Worm (Caenorhabditis elegans) whole organism, L1 larva: Measurements from ENCODE around the gene syd-9.

Source experiments
- C04F5.9 ChIP-seq: sonication (generic microtip); optimal IDR thresholded peaks from 2 replicates; lab custom pipeline; 2016; ENCODE audit warnings: missing genetic modification characterization, missing compliant biosample characterization
- C34B4.2 ChIP-seq: sonication (generic microtip); optimal IDR thresholded peaks from 2 replicates; lab custom pipeline; 2017; ENCODE audit warnings: mild to moderate bottlenecking, missing genetic modification characterization, missing compliant biosample characterization
- Y116A8C.19 ChIP-seq: sonication (generic microtip); optimal IDR thresholded peaks from 2 replicates; lab custom pipeline; 2016; ENCODE audit warnings: missing compliant biosample characterization, missing genetic modification characterization, borderline replicate concordance
- ama-1 ChIP-seq: fragments of 150-350 bp; optimal IDR thresholded peaks from 2 replicates; lab custom pipeline; 2014
- blmp-1 ChIP-seq: fragments of 150-350 bp; optimal IDR thresholded peaks from 2 replicates; lab custom pipeline; 2014; ENCODE audit warnings: missing biosample characterization, missing genetic modification characterization
- ceh-63 ChIP-seq: fragments of 200-800 bp; sonication (Bioruptor generic); optimal IDR thresholded peaks from 2 replicates; lab custom pipeline; 2018; ENCODE audit warnings: mild to moderate bottlenecking, missing genetic modification characterization, missing compliant biosample characterization
- ceh-8 ChIP-seq: fragments of 200-800 bp; sonication (Bioruptor generic); optimal IDR thresholded peaks from 2 replicates; lab custom pipeline; 2018; ENCODE audit warnings: mild to moderate bottlenecking, missing genetic modification characterization, moderate library complexity, missing compliant biosample characterization
- ceh-88 ChIP-seq: fragments of 200-800 bp; sonication (Bioruptor generic); IDR thresholded peaks from 2 replicates; pipeline ENCODE4 v1.3.6; 2022; ENCODE audit warnings: missing genetic modification characterization, missing compliant biosample characterization
- ces-1 ChIP-seq: fragments of 150-350 bp; optimal IDR thresholded peaks from 2 replicates; lab custom pipeline; 2014; ENCODE audit warnings: missing biosample characterization, missing genetic modification reagents, missing genetic modification characterization
- elt-2 ChIP-seq: sonication (generic microtip); optimal IDR thresholded peaks from 2 replicates; lab custom pipeline; 2016; ENCODE audit warnings: missing genetic modification characterization, mild to moderate bottlenecking, inconsistent platforms, missing compliant biosample characterization, missing genetic modification reagents
- elt-3 ChIP-seq, 6 experiments: fragments of 150-350 bp in 1 of 6; sonication (generic microtip); optimal IDR thresholded peaks; 2 replicates each; lab custom pipeline; 2017 to 2018; ENCODE audit warnings: missing biosample characterization in 6 of 6, missing genetic modification characterization in 6 of 6, inconsistent platforms in 1 of 6
- fkh-8 ChIP-seq: sonication (generic microtip); optimal IDR thresholded peaks from 2 replicates; lab custom pipeline; 2016; ENCODE audit warnings: mild to moderate bottlenecking, missing genetic modification characterization, missing compliant biosample characterization
- hlh-17 ChIP-seq: fragments of 200-800 bp; sonication (Bioruptor generic); optimal IDR thresholded peaks from 2 replicates; lab custom pipeline; 2018; ENCODE audit warnings: missing genetic modification characterization, mild to moderate bottlenecking, missing compliant biosample characterization, moderate library complexity, borderline replicate concordance
- lin-14 ChIP-seq: fragments of 200-800 bp; sonication (Bioruptor generic); optimal IDR thresholded peaks from 2 replicates; lab custom pipeline; 2018; ENCODE audit warnings: mild to moderate bottlenecking, missing genetic modification characterization, moderate library complexity, missing compliant biosample characterization
- lin-35 ChIP-seq, 2 experiments: fragments of 150-350 bp; optimal IDR thresholded peaks; 2 replicates each; lab custom pipeline; 2014; ENCODE audit warnings: missing biosample characterization in 2 of 2, missing genetic modification characterization in 2 of 2, missing genetic modification reagents in 2 of 2
- lir-3 ChIP-seq: sonication (generic microtip); optimal IDR thresholded peaks from 2 replicates; lab custom pipeline; 2016; ENCODE audit warnings: mild to moderate bottlenecking, missing genetic modification characterization, moderate library complexity, missing compliant biosample characterization; ENCODE audit not compliant: poor library complexity
- lsy-2 ChIP-seq, 2 experiments: fragments of 150-350 bp; optimal IDR thresholded peaks; 2 replicates each; lab custom pipeline; 2014; ENCODE audit warnings: missing biosample characterization in 2 of 2, missing genetic modification characterization in 2 of 2
- mep-1 ChIP-seq: fragments of 150-350 bp; optimal IDR thresholded peaks from 2 replicates; lab custom pipeline; 2014; ENCODE audit warnings: missing biosample characterization, missing genetic modification characterization
- nhr-19 ChIP-seq: fragments of 200-800 bp; sonication (Bioruptor generic); conservative IDR thresholded peaks from 2 replicates; pipeline ENCODE4 v1.3.6; 2022; ENCODE audit warnings: missing genetic modification characterization, missing compliant biosample characterization
- nhr-20 ChIP-seq: sonication (generic microtip); optimal IDR thresholded peaks from 2 replicates; lab custom pipeline; 2016; ENCODE audit warnings: mild to moderate bottlenecking, missing genetic modification characterization, missing compliant biosample characterization
- nhr-47 ChIP-seq: sonication (generic microtip); optimal IDR thresholded peaks from 2 replicates; lab custom pipeline; 2016; ENCODE audit warnings: mild to moderate bottlenecking, missing genetic modification characterization, moderate library complexity, missing compliant biosample characterization
- nhr-71 ChIP-seq: sonication (generic microtip); optimal IDR thresholded peaks from 2 replicates; lab custom pipeline; 2016; ENCODE audit warnings: mild to moderate bottlenecking, missing genetic modification characterization, moderate library complexity, missing compliant biosample characterization
- nhr-84 ChIP-seq: sonication (generic microtip); optimal IDR thresholded peaks from 2 replicates; lab custom pipeline; 2017; ENCODE audit warnings: missing biosample characterization, missing genetic modification characterization
- nhr-85 ChIP-seq: sonication (generic microtip); peaks from one replicate; lab custom pipeline; 2016; ENCODE audit warnings: missing genetic modification characterization, inconsistent platforms, missing compliant biosample characterization
- pag-3 ChIP-seq: sonication (generic microtip); optimal IDR thresholded peaks from 2 replicates; lab custom pipeline; 2017; ENCODE audit warnings: missing genetic modification characterization, mild to moderate bottlenecking, missing compliant biosample characterization, antibody characterized with exemption, borderline replicate concordance; ENCODE audit not compliant: insufficient read depth
- snpc-4 ChIP-seq: fragments of 150-350 bp; optimal IDR thresholded peaks from 2 replicates; lab custom pipeline; 2014; ENCODE audit warnings: missing biosample characterization, missing genetic modification characterization
- sox-4 ChIP-seq: sonication (generic microtip); optimal IDR thresholded peaks from 2 replicates; lab custom pipeline; 2016; ENCODE audit warnings: missing genetic modification characterization, missing compliant biosample characterization
- swsn-7 ChIP-seq: sonication (generic microtip); optimal IDR thresholded peaks from 2 replicates; lab custom pipeline; 2016; ENCODE audit warnings: missing genetic modification characterization, missing compliant biosample characterization
- unc-30 ChIP-seq: sonication (generic microtip); optimal IDR thresholded peaks from 2 replicates; lab custom pipeline; 2017; ENCODE audit warnings: missing biosample characterization, missing genetic modification characterization
- unc-62 ChIP-seq: fragments of 150-350 bp; optimal IDR thresholded peaks from 2 replicates; lab custom pipeline; 2014; ENCODE audit warnings: missing biosample characterization, missing genetic modification reagents, missing genetic modification characterization
- unc-86 ChIP-seq: sonication (generic microtip); optimal IDR thresholded peaks from 2 replicates; lab custom pipeline; 2016; ENCODE audit warnings: missing genetic modification characterization, missing compliant biosample characterization
- vab-15 ChIP-seq: sonication (generic microtip); optimal IDR thresholded peaks from 2 replicates; lab custom pipeline; 2017; ENCODE audit warnings: missing genotype, mild to moderate bottlenecking, missing genetic modification characterization, missing compliant biosample characterization
- xbp-1 ChIP-seq: sonication (generic microtip); optimal IDR thresholded peaks from 2 replicates; lab custom pipeline; 2016; ENCODE audit warnings: missing genetic modification characterization, missing compliant biosample characterization
- ztf-4 ChIP-seq: fragments of 150-350 bp; optimal IDR thresholded peaks from 2 replicates; lab custom pipeline; 2014; ENCODE audit warnings: missing biosample characterization, missing genetic modification characterization

Gene syd-9

DNA sequence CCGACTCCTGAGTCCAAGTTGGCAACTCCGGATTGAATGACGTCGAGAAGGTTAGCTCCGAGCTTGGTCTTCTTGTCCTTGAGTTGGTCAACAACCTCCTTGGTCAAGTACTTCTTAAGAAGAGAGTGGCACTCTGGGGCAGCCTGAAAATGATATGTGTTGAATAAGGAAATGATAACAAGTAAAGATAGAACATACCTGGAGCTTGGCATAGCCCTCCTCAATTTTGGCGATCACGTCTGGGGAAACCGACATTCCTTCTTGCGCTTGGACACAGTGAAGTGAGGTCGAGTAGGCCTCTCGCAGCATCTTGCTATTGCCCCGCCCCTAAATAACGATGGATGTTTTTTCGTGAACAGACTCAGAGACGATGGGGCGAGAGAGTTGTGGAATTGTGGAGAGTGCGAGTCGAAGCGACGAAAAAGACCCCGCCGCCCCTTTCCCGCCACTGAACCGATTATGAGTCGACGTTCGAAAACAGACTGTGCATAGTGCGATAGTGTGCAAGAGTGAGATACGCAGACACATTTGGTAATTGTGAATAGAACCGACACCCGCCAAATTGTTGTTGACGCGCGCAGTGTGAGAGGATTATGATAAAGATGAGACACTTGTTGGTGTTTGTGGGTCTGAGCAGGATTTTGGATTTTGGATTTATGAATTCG, 14.4 kb downstream of the syd-9 start (continued):
- TF ChIP-seq lsy-2 (tag; optimal IDR thresholded peaks at IDR 0.05; lab: Kevin White, UChicago) (peak in 1 of 2 experiments; percentile 26), nhr-20 (peak; percentile 32), xbp-1 (tag; lab: Kevin White, UChicago) (peak; percentile 18)

- TF ChIP-seq nhr-20 (peak; percentile 17), mep-1 (tag; lab: Kevin White, UChicago) (peak; percentile 1), elt-3 (tag; optimal IDR thresholded peaks at IDR 0.05; lab: Kevin White, UChicago) (no peak), blmp-1 (tag; lab: Kevin White, UChicago) (peak; percentile 43), unc-62 (GFP tag; lab: Kevin White, UChicago) (no peak), nhr-19 (GFP tag; lab: Robert Waterston, UW) (peak; percentile 12; the same call in 1 of the 2 replicates), nhr-84 (tag; lab: Kevin White, UChicago) (no peak), lin-14 (GFP tag; lab: Kevin White, UChicago) (peak; percentile 38), xbp-1 (tag; lab: Kevin White, UChicago) (peak; percentile 34), elt-2 (peak; percentile 51), vab-15 (no peak), lin-35 (GFP tag; optimal IDR thresholded peaks at IDR 0.05; lab: Kevin White, UChicago) (peak in 1 of 2 experiments; percentile 9), nhr-71 (peak; percentile 47), pag-3 (tag; lab: Kevin White, UChicago) (peak; percentile 75), hlh-17 (GFP tag; lab: Kevin White, UChicago) (no peak), C04F5.9 (tag; lab: Kevin White, UChicago) (no peak), lsy-2 (tag; optimal IDR thresholded peaks at IDR 0.05; lab: Kevin White, UChicago) (peak in 1 of 2 experiments; percentile 1), C34B4.2 (tag; lab: Kevin White, UChicago) (no peak), lir-3 (no peak), nhr-47 (tag; lab: Kevin White, UChicago) (peak; percentile 18), swsn-7 (tag; lab: Kevin White, UChicago) (no peak), unc-86 (tag; lab: Kevin White, UChicago) (peak; percentile 57), ceh-8 (GFP tag; lab: Kevin White, UChicago) (peak; percentile 21), ama-1 (no peak), fkh-8 (tag; lab: Kevin White, UChicago) (peak; percentile 31), snpc-4 (no peak)
- TF ChIP-seq, all 84 proteins: peak for 15
Measured at ce11 chrX:7233127-7234073, 15.5 kb downstream of the syd-9 start.

- no peak for TF ChIP-seq unc-30
- TF ChIP-seq ces-1 (GFP tag; lab: Kevin White, UChicago), result no peak
- TF ChIP-seq hlh-17 (GFP tag; lab: Kevin White, UChicago), result no peak
- no peak for TF ChIP-seq Y116A8C.19
- no peak for TF ChIP-seq ceh-63 (GFP tag; lab: Kevin White, UChicago)
- TF ChIP-seq ama-1, result no peak
- no peak for TF ChIP-seq nhr-47 (tag; lab: Kevin White, UChicago)
- TF ChIP-seq ztf-4 (tag; lab: Kevin White, UChicago), result no peak
- no peak for TF ChIP-seq sox-4 (tag; lab: Kevin White, UChicago)
- no peak for TF ChIP-seq nhr-20
- TF ChIP-seq lsy-2 (tag; optimal IDR thresholded peaks at IDR 0.05; lab: Kevin White, UChicago), result no peak
- TF ChIP-seq nhr-85, result no peak
- TF ChIP-seq ceh-88 (GFP tag; lab: Robert Waterston, UW), result no peak
Measured at ce11 chrX:7234074-7234453, 16.2 kb downstream of the syd-9 start.
